Worm (Caenorhabditis elegans) whole organism, L4 larva: Measurements from ENCODE around the gene dpy-21.
A peak's percentile ranks its signal among the peaks of the same experiment; 100 is the strongest.

ENCODE experiments used
- F49E8.2 ChIP-seq: sonication (generic microtip); optimal IDR thresholded peaks from 2 replicates; lab custom pipeline; 2016; ENCODE audit warnings: missing compliant biosample characterization, mild to moderate bottlenecking, missing genetic modification characterization, borderline replicate concordance
- Y5F2A.4 ChIP-seq: fragments of 200-800 bp; sonication (Bioruptor generic); optimal IDR thresholded peaks from 2 replicates; lab custom pipeline; 2018; ENCODE audit warnings: mild to moderate bottlenecking, missing genetic modification characterization, missing compliant biosample characterization
- ceh-82 ChIP-seq: sonication (generic microtip); optimal IDR thresholded peaks from 2 replicates; lab custom pipeline; 2017; ENCODE audit warnings: missing biosample characterization, missing genetic modification characterization
- daf-12 ChIP-seq: fragments of 150-350 bp; optimal IDR thresholded peaks from 2 replicates; lab custom pipeline; 2014; ENCODE audit warnings: missing biosample characterization, missing genetic modification reagents, missing genetic modification characterization
- dve-1 ChIP-seq: sonication (generic microtip); optimal IDR thresholded peaks from 2 replicates; lab custom pipeline; 2017; ENCODE audit warnings: antibody characterized with exemption, mild to moderate bottlenecking, missing genetic modification characterization, missing compliant biosample characterization; ENCODE audit not compliant: insufficient read depth
- egl-27 ChIP-seq: sonication (generic microtip); optimal IDR thresholded peaks from 3 replicates; lab custom pipeline; 2017; ENCODE audit warnings: missing biosample characterization, missing genetic modification reagents, missing genetic modification characterization
- egl-43 ChIP-seq: fragments of 200-800 bp; sonication (Bioruptor generic); IDR thresholded peaks from 2 replicates; pipeline ENCODE4 v1.3.6; 2022; ENCODE audit warnings: missing genetic modification reagents, missing genetic modification characterization, missing compliant biosample characterization
- fkh-10 ChIP-seq: fragments of 150-350 bp; optimal IDR thresholded peaks from 2 replicates; lab custom pipeline; 2014; ENCODE audit warnings: missing biosample characterization, missing genetic modification reagents, missing genetic modification characterization
- lin-39 ChIP-seq: fragments of 150-350 bp; optimal IDR thresholded peaks from 2 replicates; lab custom pipeline; 2014; ENCODE audit warnings: missing biosample characterization, missing genetic modification reagents, missing genetic modification characterization
- mes-2 ChIP-seq: sonication (generic microtip); optimal IDR thresholded peaks from 2 replicates; lab custom pipeline; 2016; ENCODE audit warnings: missing genotype, mild to moderate bottlenecking, missing genetic modification characterization, missing compliant biosample characterization; ENCODE audit not compliant: poor library complexity, severe bottlenecking
- nhr-11 ChIP-seq: fragments of 150-350 bp; optimal IDR thresholded peaks from 2 replicates; lab custom pipeline; 2014; ENCODE audit warnings: missing biosample characterization, missing genetic modification characterization
- nhr-28 ChIP-seq: fragments of 150-350 bp; optimal IDR thresholded peaks from 2 replicates; lab custom pipeline; 2014; ENCODE audit warnings: missing biosample characterization, missing genetic modification characterization

dpy-21 gene

DNA sequence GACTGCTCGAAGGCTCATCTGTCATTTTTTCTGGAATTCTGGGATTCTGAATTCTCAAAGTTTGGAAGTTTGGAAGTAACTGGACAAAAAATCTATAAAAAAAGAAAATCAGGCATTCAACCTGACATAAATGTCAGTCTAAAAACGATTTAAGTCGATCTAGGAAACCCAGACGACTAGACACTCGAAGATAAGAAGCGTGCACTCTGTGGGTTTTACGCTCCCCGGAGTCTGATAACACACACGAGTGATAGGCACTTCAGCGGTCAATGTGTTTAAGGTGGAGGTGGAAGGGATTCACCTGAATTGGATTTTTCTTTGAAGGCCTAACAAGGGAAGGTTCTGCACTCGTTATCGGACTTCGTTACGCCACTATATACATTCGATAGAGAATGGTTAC lies 60.1 kb downstream of the dpy-21 start, which contains the start of gene C06H5.6 (continued):
- TF ChIP-seq ceh-82 (no peak), F49E8.2 (tag; lab: Kevin White, UChicago) (no peak), dve-1 (tag; lab: Kevin White, UChicago) (peak; percentile 59), Y5F2A.4 (no peak), fkh-10 (no peak), egl-27 (tag; lab: Kevin White, UChicago) (no peak), lin-39 (no peak), nhr-11 (no peak), mes-2 (tag; lab: Kevin White, UChicago) (no peak), daf-12 (tag; lab: Kevin White, UChicago) (no peak), egl-43 (GFP tag; lab: Robert Waterston, UW) (no peak), nhr-28 (peak; percentile 70)
